Worm (Caenorhabditis elegans) whole organism, mixed stage, embryonic: ENCODE results near the gene hars-1.

Source experiments
- ces-1 ChIP-seq: fragments of 150-350 bp; optimal IDR thresholded peaks from 2 replicates; lab custom pipeline; 2014; ENCODE audit warnings: missing biosample characterization, missing genetic modification reagents, missing genetic modification characterization
- lin-13 ChIP-seq: fragments of 150-350 bp; optimal IDR thresholded peaks from 2 replicates; lab custom pipeline; 2014; ENCODE audit warnings: missing biosample characterization, missing genetic modification characterization
- mep-1 ChIP-seq: fragments of 150-350 bp; optimal IDR thresholded peaks from 2 replicates; lab custom pipeline; 2017; ENCODE audit warnings: missing biosample characterization, missing genetic modification reagents, missing genetic modification characterization, inconsistent platforms
- nhr-12 ChIP-seq: fragments of 150-350 bp; optimal IDR thresholded peaks from 2 replicates; lab custom pipeline; 2014; ENCODE audit warnings: missing biosample characterization, missing genetic modification characterization
- nhr-28 ChIP-seq: fragments of 150-350 bp; optimal IDR thresholded peaks from 2 replicates; lab custom pipeline; 2014; ENCODE audit warnings: missing biosample characterization, missing genetic modification characterization
- snpc-4 ChIP-seq: fragments of 150-350 bp; optimal IDR thresholded peaks from 2 replicates; lab custom pipeline; 2014; ENCODE audit warnings: missing biosample characterization, missing genetic modification characterization

ce11 chrIV:10851136-10851535 is 7.6 kb upstream of the hars-1 start:
- TF ChIP-seq mep-1 (tag; lab: Kevin White, UChicago), result no peak
- no peak for TF ChIP-seq snpc-4 (tag; lab: Kevin White, UChicago)
- TF ChIP-seq nhr-12 (tag; lab: Kevin White, UChicago), result no peak
- no peak for TF ChIP-seq nhr-28 (tag; lab: Kevin White, UChicago)
- no peak for TF ChIP-seq lin-13 (tag; lab: Kevin White, UChicago)
- no peak for TF ChIP-seq ces-1 (GFP tag; lab: Kevin White, UChicago)
